Worm (Caenorhabditis elegans) whole organism, L4 larva: Measurements from ENCODE around the gene cdc-48.1.
A peak's percentile ranks its signal among the peaks of the same experiment; 100 is the strongest.

ENCODE experiments used
- F37D6.2 ChIP-seq: sonication (generic microtip); optimal IDR thresholded peaks from 2 replicates; lab custom pipeline; 2016; ENCODE audit warnings: mild to moderate bottlenecking, missing genetic modification characterization, missing compliant biosample characterization
- F49E8.2 ChIP-seq: sonication (generic microtip); optimal IDR thresholded peaks from 2 replicates; lab custom pipeline; 2016; ENCODE audit warnings: missing compliant biosample characterization, mild to moderate bottlenecking, missing genetic modification characterization, borderline replicate concordance
- R02D3.7 ChIP-seq: fragments of 150-350 bp; sonication (generic microtip); optimal IDR thresholded peaks from 3 replicates; lab custom pipeline; 2014; ENCODE audit warnings: missing biosample characterization, missing genetic modification characterization
- T20F7.1 ChIP-seq: fragments of 200-800 bp; sonication (Bioruptor generic); optimal IDR thresholded peaks from 2 replicates; lab custom pipeline; 2018; ENCODE audit warnings: mild to moderate bottlenecking, missing genetic modification characterization, missing compliant biosample characterization
- T26A8.4 ChIP-seq: fragments of 200-800 bp; sonication (Bioruptor generic); IDR thresholded peaks from 2 replicates; pipeline ENCODE4 v1.3.6; 2022; ENCODE audit warnings: missing genetic modification characterization, missing compliant biosample characterization
- Y105C5A.15 ChIP-seq: fragments of 200-800 bp; sonication (Bioruptor generic); IDR thresholded peaks from 2 replicates; pipeline ENCODE4 v1.3.6; 2022; ENCODE audit warnings: missing genetic modification characterization, missing compliant biosample characterization
- ama-1 ChIP-seq: fragments of 150-350 bp; optimal IDR thresholded peaks from 2 replicates; lab custom pipeline; 2014; ENCODE audit warnings: inconsistent platforms, mixed read lengths
- arid-1 ChIP-seq: fragments of 200-800 bp; sonication (Bioruptor generic); conservative IDR thresholded peaks from 2 replicates; pipeline ENCODE4 v1.3.6; 2022; ENCODE audit warnings: missing genetic modification reagents, missing genetic modification characterization, missing compliant biosample characterization
- ceh-32 ChIP-seq: sonication (generic microtip); optimal IDR thresholded peaks from 2 replicates; lab custom pipeline; 2016; ENCODE audit warnings: mild to moderate bottlenecking, missing genetic modification characterization, missing compliant biosample characterization; ENCODE audit not compliant: poor library complexity
- ceh-62 ChIP-seq: sonication (generic microtip); optimal IDR thresholded peaks from 2 replicates; lab custom pipeline; 2017; ENCODE audit warnings: missing biosample characterization, missing genetic modification characterization
- ctbp-1 ChIP-seq: fragments of 200-800 bp; sonication (Bioruptor generic); IDR thresholded peaks from 2 replicates; pipeline ENCODE4 v1.3.6; 2022; ENCODE audit warnings: missing genetic modification reagents, missing genetic modification characterization, missing compliant biosample characterization
- daf-16 ChIP-seq, 3 experiments: sonication (generic microtip); optimal IDR thresholded peaks; 2 replicates each; lab custom pipeline; 2016 to 2017; ENCODE audit warnings: missing genetic modification characterization in 3 of 3, missing genetic modification reagents in 3 of 3, mild to moderate bottlenecking in 2 of 3, missing compliant biosample characterization in 2 of 3, missing biosample characterization in 1 of 3, moderate library complexity in 1 of 3
- daf-19 ChIP-seq: fragments of 200-800 bp; sonication (Bioruptor generic); conservative IDR thresholded peaks from 2 replicates; pipeline ENCODE4 v1.3.6; 2022; ENCODE audit warnings: missing genetic modification characterization, missing compliant biosample characterization
- dmd-6 ChIP-seq: fragments of 200-800 bp; sonication (Bioruptor generic); IDR thresholded peaks from 2 replicates; pipeline ENCODE4 v1.3.6; 2022; ENCODE audit warnings: missing genetic modification reagents, missing genetic modification characterization, missing compliant biosample characterization
- dmd-9 ChIP-seq: fragments of 200-800 bp; sonication (Bioruptor generic); IDR thresholded peaks from 2 replicates; pipeline ENCODE4 v1.3.6; 2022; ENCODE audit warnings: missing genetic modification reagents, missing genetic modification characterization, missing compliant biosample characterization
- dpl-1 ChIP-seq: fragments of 150-350 bp; optimal IDR thresholded peaks from 2 replicates; lab custom pipeline; 2014; ENCODE audit warnings: missing biosample characterization, missing genetic modification reagents, missing genetic modification characterization
- dve-1 ChIP-seq: sonication (generic microtip); optimal IDR thresholded peaks from 2 replicates; lab custom pipeline; 2017; ENCODE audit warnings: antibody characterized with exemption, mild to moderate bottlenecking, missing genetic modification characterization, missing compliant biosample characterization; ENCODE audit not compliant: insufficient read depth
- egl-43 ChIP-seq: fragments of 200-800 bp; sonication (Bioruptor generic); IDR thresholded peaks from 2 replicates; pipeline ENCODE4 v1.3.6; 2022; ENCODE audit warnings: missing genetic modification reagents, missing genetic modification characterization, missing compliant biosample characterization
- fkh-10 ChIP-seq: fragments of 150-350 bp; optimal IDR thresholded peaks from 2 replicates; lab custom pipeline; 2014; ENCODE audit warnings: missing biosample characterization, missing genetic modification reagents, missing genetic modification characterization
- gei-8 ChIP-seq: fragments of 200-800 bp; sonication (Bioruptor generic); optimal IDR thresholded peaks from 2 replicates; lab custom pipeline; 2018; ENCODE audit warnings: mild to moderate bottlenecking, missing genetic modification characterization, missing compliant biosample characterization
- lim-7 ChIP-seq: fragments of 200-800 bp; sonication (Bioruptor generic); IDR thresholded peaks from 2 replicates; pipeline ENCODE4 v1.3.6; 2022; ENCODE audit warnings: missing genetic modification characterization, missing compliant biosample characterization
- lin-15B ChIP-seq: fragments of 150-350 bp; sonication (generic microtip); optimal IDR thresholded peaks from 3 replicates; lab custom pipeline; 2014; ENCODE audit warnings: missing biosample characterization, missing genetic modification characterization
- lin-29 ChIP-seq: fragments of 200-800 bp; sonication (Bioruptor generic); IDR thresholded peaks from 2 replicates; pipeline ENCODE4 v1.3.6; 2022; ENCODE audit warnings: missing genetic modification reagents, missing genetic modification characterization, missing compliant biosample characterization
- lin-38 ChIP-seq: fragments of 200-800 bp; sonication (Bioruptor generic); IDR thresholded peaks from 2 replicates; pipeline ENCODE4 v1.3.6; 2022; ENCODE audit warnings: missing genetic modification reagents, missing genetic modification characterization, missing compliant biosample characterization
- lsy-2 ChIP-seq, 2 experiments: fragments of 150-350 bp in 1 of 2; sonication (generic microtip) in 1 of 2; optimal IDR thresholded peaks; 2 replicates each; lab custom pipeline; 2014 to 2017; ENCODE audit warnings: missing biosample characterization in 2 of 2, missing genetic modification characterization in 2 of 2
- madf-5 ChIP-seq, 2 experiments: fragments of 200-800 bp; sonication (Bioruptor generic); IDR thresholded peaks; 2 replicates each; pipeline ENCODE4 v1.3.6; 2022; ENCODE audit warnings: missing compliant biosample characterization in 2 of 2, missing genetic modification characterization in 2 of 2
- madf-9 ChIP-seq: fragments of 200-800 bp; sonication (Bioruptor generic); conservative IDR thresholded peaks from 2 replicates; pipeline ENCODE4 v1.3.6; 2022; ENCODE audit warnings: missing genetic modification reagents, missing genetic modification characterization, missing compliant biosample characterization
- mdl-1 ChIP-seq, 2 experiments: fragments of 150-350 bp in 1 of 2; sonication (generic microtip) in 1 of 2; optimal IDR thresholded peaks; 2 replicates each; lab custom pipeline; 2014 to 2017; ENCODE audit warnings: missing biosample characterization in 2 of 2, missing genetic modification characterization in 2 of 2
- mep-1 ChIP-seq: fragments of 150-350 bp; sonication (generic microtip); optimal IDR thresholded peaks from 3 replicates; lab custom pipeline; 2014; ENCODE audit warnings: missing biosample characterization, missing genetic modification characterization
- mes-2 ChIP-seq: sonication (generic microtip); optimal IDR thresholded peaks from 2 replicates; lab custom pipeline; 2016; ENCODE audit warnings: missing genotype, mild to moderate bottlenecking, missing genetic modification characterization, missing compliant biosample characterization; ENCODE audit not compliant: poor library complexity, severe bottlenecking
- nhr-237 ChIP-seq: sonication (generic microtip); optimal IDR thresholded peaks from 2 replicates; lab custom pipeline; 2017; ENCODE audit warnings: missing biosample characterization, missing genetic modification characterization
- nhr-77 ChIP-seq: fragments of 150-350 bp; optimal IDR thresholded peaks from 2 replicates; lab custom pipeline; 2014; ENCODE audit warnings: missing biosample characterization, missing genetic modification characterization
- pha-4 ChIP-seq, 2 experiments: fragments of 150-350 bp in 1 of 2; fragments of 200-800 bp in 1 of 2; sonication (Bioruptor generic) in 1 of 2; IDR thresholded peaks in 1 of 2; optimal IDR thresholded peaks in 1 of 2; 2 replicates each; pipeline versions ENCODE4 v1.3.6 to Lab custom; 2014 to 2022; ENCODE audit warnings: missing genetic modification characterization in 2 of 2, missing genetic modification reagents in 2 of 2, missing biosample characterization in 1 of 2, missing compliant biosample characterization in 1 of 2
- php-3 ChIP-seq: fragments of 200-800 bp; sonication (Bioruptor generic); IDR thresholded peaks from 2 replicates; pipeline ENCODE4 v1.3.6; 2022; ENCODE audit warnings: missing genetic modification reagents, missing genetic modification characterization, missing compliant biosample characterization
- pqm-1 ChIP-seq: sonication (generic microtip); optimal IDR thresholded peaks from 2 replicates; lab custom pipeline; 2017; ENCODE audit warnings: missing biosample characterization, missing genetic modification characterization
- sdz-12 ChIP-seq: fragments of 200-800 bp; sonication (Bioruptor generic); optimal IDR thresholded peaks from 2 replicates; lab custom pipeline; 2018; ENCODE audit warnings: mild to moderate bottlenecking, missing genetic modification characterization, missing compliant biosample characterization
- snpc-1.2 ChIP-seq: fragments of 200-800 bp; sonication (Bioruptor generic); IDR thresholded peaks from 2 replicates; pipeline ENCODE4 v1.3.6; 2022; ENCODE audit warnings: missing genetic modification reagents, missing genetic modification characterization, missing compliant biosample characterization
- unc-130 ChIP-seq: sonication (generic microtip); optimal IDR thresholded peaks from 2 replicates; lab custom pipeline; 2016; ENCODE audit warnings: missing genetic modification reagents, missing genetic modification characterization, missing compliant biosample characterization
- unc-62 ChIP-seq, 3 experiments: fragments of 150-350 bp in 1 of 3; sonication (generic microtip); optimal IDR thresholded peaks in 2 of 3; peaks in 1 of 3; 1 replicate in 1 of 3; 2 replicates in 2 of 3; lab custom pipeline; 2014 to 2017; ENCODE audit warnings: missing biosample characterization in 3 of 3, missing genetic modification characterization in 3 of 3, missing genetic modification reagents in 3 of 3, missing genotype in 1 of 3
- vab-7 ChIP-seq: fragments of 200-800 bp; sonication (Bioruptor generic); IDR thresholded peaks from 2 replicates; pipeline ENCODE4 v1.3.6; 2022; ENCODE audit warnings: missing genetic modification reagents, missing genetic modification characterization, missing compliant biosample characterization
- zfp-3 ChIP-seq: fragments of 200-800 bp; sonication (Bioruptor generic); conservative IDR thresholded peaks from 2 replicates; pipeline ENCODE4 v1.3.6; 2022; ENCODE audit warnings: missing genetic modification reagents, missing genetic modification characterization, missing compliant biosample characterization
- zip-11 ChIP-seq: fragments of 200-800 bp; sonication (Bioruptor generic); IDR thresholded peaks from 2 replicates; pipeline ENCODE4 v1.3.6; 2022; ENCODE audit warnings: missing genetic modification characterization, missing compliant biosample characterization
- zip-2 ChIP-seq: fragments of 150-350 bp; optimal IDR thresholded peaks from 2 replicates; lab custom pipeline; 2014; ENCODE audit warnings: missing biosample characterization, missing genetic modification characterization

The cdc-48.1 gene

ce11 chrII:10542654-10543456, 20.4 kb downstream of the cdc-48.1 start (continued):
- peak in 1 of 2 experiments; percentile 7 for TF ChIP-seq mdl-1 (tag; optimal IDR thresholded peaks at IDR 0.05; lab: Kevin White, UChicago)
- peak; percentile 38 for TF ChIP-seq sdz-12 (GFP tag; lab: Kevin White, UChicago)
- peak; percentile 4; the same call in 1 of the 2 replicates for TF ChIP-seq madf-9 (GFP tag; lab: Robert Waterston, UW)
- TF ChIP-seq mes-2 (tag; lab: Kevin White, UChicago) = peak; percentile 21
- TF ChIP-seq arid-1 = peak; percentile 66; the same call in 1 of the 2 replicates
- TF ChIP-seq gei-8 (GFP tag; lab: Kevin White, UChicago) = peak; percentile 1
- TF ChIP-seq ceh-62 (tag; lab: Kevin White, UChicago) = no peak
- 0 out of 2 replicates have a peak, but pooled peaks have one; percentile 9 for TF ChIP-seq vab-7 (GFP tag; lab: Robert Waterston, UW)
- peak; percentile 2 for TF ChIP-seq dve-1 (tag; lab: Kevin White, UChicago)
- TF ChIP-seq snpc-1.2 (GFP tag; lab: Robert Waterston, UW) = peak; percentile 70
- no peak for TF ChIP-seq nhr-77 (tag; lab: Kevin White, UChicago)
- peak; percentile 51 for TF ChIP-seq T26A8.4 (GFP tag; lab: Robert Waterston, UW)
- TF ChIP-seq daf-19 (GFP tag; lab: Robert Waterston, UW) = peak; percentile 70; the same call in 1 of the 2 replicates
- peak; percentile 90 for TF ChIP-seq ama-1 (lab: Kevin White, UChicago)
- TF ChIP-seq dmd-9 (GFP tag; lab: Robert Waterston, UW) = peak; percentile 2; the same call in 1 of the 2 replicates
- peak in 1 of 2 experiments; percentile 29 for TF ChIP-seq lsy-2 (tag; optimal IDR thresholded peaks at IDR 0.05; lab: Kevin White, UChicago)
- peak; percentile 3 to 47; a peak in 2 of 4 replicates for TF ChIP-seq madf-5 (GFP tag; IDR thresholded peaks at IDR 0.05; lab: Robert Waterston, UW)
- TF ChIP-seq Y105C5A.15 = peak; percentile 14; the same call in 1 of the 2 replicates
- TF ChIP-seq php-3 (GFP tag; lab: Robert Waterston, UW) = peak; percentile 51; the same call in 1 of the 2 replicates
- TF ChIP-seq zfp-3 (GFP tag; lab: Robert Waterston, UW) = no peak; the same call in 1 of the 2 replicates
- TF ChIP-seq ctbp-1 (GFP tag; lab: Robert Waterston, UW) = peak; percentile 67; the same call in 1 of the 2 replicates
- TF ChIP-seq lim-7 (GFP tag; lab: Robert Waterston, UW) = peak; percentile 62; the same call in 1 of the 2 replicates
- TF ChIP-seq pqm-1 (tag; lab: Kevin White, UChicago) = no peak
- TF ChIP-seq, all 104 proteins: peak for 43

- peak; percentile 80 for TF ChIP-seq R02D3.7 (tag; lab: Kevin White, UChicago)
- TF ChIP-seq unc-130 (GFP tag; lab: Kevin White, UChicago) = no peak
- no peak for TF ChIP-seq lin-15B
- peak; percentile 35; the same call in 1 of the 2 replicates for TF ChIP-seq zip-11
- peak in 1 of 2 experiments; percentile 37 for TF ChIP-seq daf-16 (GFP tag; optimal IDR thresholded peaks at IDR 0.05; lab: Kevin White, UChicago)
- peak; percentile 87 for TF ChIP-seq daf-16 (tag; optimal IDR thresholded peaks at IDR 0.05; lab: Kevin White, UChicago)
- TF ChIP-seq lin-29 (GFP tag; lab: Robert Waterston, UW) = peak; percentile 89
- peak; percentile 61 for TF ChIP-seq zip-2
- peak; percentile 92 for TF ChIP-seq egl-43 (GFP tag; lab: Robert Waterston, UW)
- peak; percentile 87 for TF ChIP-seq pha-4 (GFP tag; IDR thresholded peaks at IDR 0.05; lab: Robert Waterston, UW)
- TF ChIP-seq pha-4 (tag; optimal IDR thresholded peaks at IDR 0.05; lab: Kevin White, UChicago) = peak; percentile 32
- 0 out of 2 replicates have a peak, but pooled peaks have one; percentile 68 for TF ChIP-seq vab-7 (GFP tag; lab: Robert Waterston, UW)
- TF ChIP-seq F49E8.2 (tag; lab: Kevin White, UChicago) = no peak
- TF ChIP-seq mep-1 (tag; lab: Kevin White, UChicago) = peak; percentile 98
- TF ChIP-seq unc-62 (GFP tag; optimal IDR thresholded peaks at IDR 0.05 in 1 of 2; lab: Kevin White, UChicago) = peak in 1 of 2 experiments; percentile 90
- TF ChIP-seq unc-62 (tag; optimal IDR thresholded peaks at IDR 0.05; lab: Kevin White, UChicago) = no peak
- TF ChIP-seq madf-5 (GFP tag; IDR thresholded peaks at IDR 0.05; lab: Robert Waterston, UW) = peak; percentile 45 to 73
- TF ChIP-seq arid-1 = peak; percentile 92
- peak; percentile 84 for TF ChIP-seq lin-38 (GFP tag; lab: Robert Waterston, UW)
- peak; percentile 83 for TF ChIP-seq T20F7.1 (GFP tag; lab: Kevin White, UChicago)
- TF ChIP-seq dpl-1 (GFP tag; lab: Kevin White, UChicago) = peak; percentile 58
- peak; percentile 54 for TF ChIP-seq dmd-6 (GFP tag; lab: Robert Waterston, UW)
- no peak for TF ChIP-seq ceh-32 (tag; lab: Kevin White, UChicago)
- peak; percentile 66 for TF ChIP-seq F37D6.2
- TF ChIP-seq nhr-237 = no peak
- peak; percentile 12 for TF ChIP-seq gei-8 (GFP tag; lab: Kevin White, UChicago)
- peak; percentile 79 for TF ChIP-seq mes-2 (tag; lab: Kevin White, UChicago)
- TF ChIP-seq fkh-10 (GFP tag; lab: Kevin White, UChicago) = no peak
These were observed 21.2 kb downstream of the cdc-48.1 start, which contains the start of gene pro-1 for ce11 chrII:10541923-10542486. Gene pro-1, minus strand, starts transcription at chrII:10541996.
